Worm (Caenorhabditis elegans) whole organism, L4 larva: ENCODE data around the gene srh-199.
A peak's percentile ranks its signal among the peaks of the same experiment; 100 is the strongest.

Source experiments
- F10B5.3 ChIP-seq: sonication (generic microtip); optimal IDR thresholded peaks from 2 replicates; lab custom pipeline; 2016; ENCODE audit warnings: mild to moderate bottlenecking, missing genetic modification characterization, missing compliant biosample characterization
- F49E8.2 ChIP-seq: sonication (generic microtip); optimal IDR thresholded peaks from 2 replicates; lab custom pipeline; 2016; ENCODE audit warnings: missing compliant biosample characterization, mild to moderate bottlenecking, missing genetic modification characterization, borderline replicate concordance
- R02D3.7 ChIP-seq: fragments of 150-350 bp; sonication (generic microtip); optimal IDR thresholded peaks from 3 replicates; lab custom pipeline; 2014; ENCODE audit warnings: missing biosample characterization, missing genetic modification characterization
- T26A8.4 ChIP-seq: fragments of 200-800 bp; sonication (Bioruptor generic); IDR thresholded peaks from 2 replicates; pipeline ENCODE4 v1.3.6; 2022; ENCODE audit warnings: missing genetic modification characterization, missing compliant biosample characterization
- Y105C5A.15 ChIP-seq: fragments of 200-800 bp; sonication (Bioruptor generic); IDR thresholded peaks from 2 replicates; pipeline ENCODE4 v1.3.6; 2022; ENCODE audit warnings: missing genetic modification characterization, missing compliant biosample characterization
- Y5F2A.4 ChIP-seq: fragments of 200-800 bp; sonication (Bioruptor generic); optimal IDR thresholded peaks from 2 replicates; lab custom pipeline; 2018; ENCODE audit warnings: mild to moderate bottlenecking, missing genetic modification characterization, missing compliant biosample characterization
- ZK337.2 ChIP-seq: fragments of 200-800 bp; sonication (Bioruptor generic); IDR thresholded peaks from 2 replicates; pipeline ENCODE4 v1.3.6; 2022; ENCODE audit warnings: missing genetic modification reagents, missing genetic modification characterization, missing compliant biosample characterization
- aha-1 ChIP-seq: fragments of 150-350 bp; peaks from one replicate; lab custom pipeline; 2014; ENCODE audit warnings: missing biosample characterization, missing genetic modification characterization
- attf-4 ChIP-seq: sonication (generic microtip); optimal IDR thresholded peaks from 3 replicates; lab custom pipeline; 2017; ENCODE audit warnings: missing biosample characterization, missing genetic modification characterization
- ceh-20 ChIP-seq: fragments of 200-800 bp; sonication (Bioruptor generic); IDR thresholded peaks from 2 replicates; pipeline ENCODE4 v1.3.6; 2022; ENCODE audit warnings: missing genetic modification reagents, missing genetic modification characterization, missing compliant biosample characterization
- ceh-28 ChIP-seq: fragments of 150-350 bp; optimal IDR thresholded peaks from 2 replicates; lab custom pipeline; 2014; ENCODE audit warnings: missing biosample characterization, missing genetic modification reagents, missing genetic modification characterization
- ceh-62 ChIP-seq: sonication (generic microtip); optimal IDR thresholded peaks from 2 replicates; lab custom pipeline; 2017; ENCODE audit warnings: missing biosample characterization, missing genetic modification characterization
- ctbp-1 ChIP-seq: fragments of 200-800 bp; sonication (Bioruptor generic); IDR thresholded peaks from 2 replicates; pipeline ENCODE4 v1.3.6; 2022; ENCODE audit warnings: missing genetic modification reagents, missing genetic modification characterization, missing compliant biosample characterization
- daf-16 ChIP-seq, 3 experiments: sonication (generic microtip); optimal IDR thresholded peaks; 2 replicates each; lab custom pipeline; 2016 to 2017; ENCODE audit warnings: missing genetic modification characterization in 3 of 3, missing genetic modification reagents in 3 of 3, mild to moderate bottlenecking in 2 of 3, missing compliant biosample characterization in 2 of 3, missing biosample characterization in 1 of 3, moderate library complexity in 1 of 3
- duxl-1 ChIP-seq: sonication (generic microtip); optimal IDR thresholded peaks from 2 replicates; lab custom pipeline; 2016; ENCODE audit warnings: mild to moderate bottlenecking, missing genetic modification characterization, moderate library complexity, missing compliant biosample characterization; ENCODE audit not compliant: poor library complexity
- dve-1 ChIP-seq: sonication (generic microtip); optimal IDR thresholded peaks from 2 replicates; lab custom pipeline; 2017; ENCODE audit warnings: antibody characterized with exemption, mild to moderate bottlenecking, missing genetic modification characterization, missing compliant biosample characterization; ENCODE audit not compliant: insufficient read depth
- hlh-30 ChIP-seq: sonication (generic microtip); optimal IDR thresholded peaks from 2 replicates; lab custom pipeline; 2017; ENCODE audit warnings: antibody characterized with exemption, mild to moderate bottlenecking, missing genetic modification characterization, missing compliant biosample characterization; ENCODE audit not compliant: insufficient read depth
- jun-1 ChIP-seq: fragments of 150-350 bp; optimal IDR thresholded peaks from 2 replicates; lab custom pipeline; 2014; ENCODE audit warnings: missing biosample characterization, missing genetic modification reagents, missing genetic modification characterization
- lsy-2 ChIP-seq, 2 experiments: fragments of 150-350 bp in 1 of 2; sonication (generic microtip) in 1 of 2; optimal IDR thresholded peaks; 2 replicates each; lab custom pipeline; 2014 to 2017; ENCODE audit warnings: missing biosample characterization in 2 of 2, missing genetic modification characterization in 2 of 2
- madf-5 ChIP-seq, 2 experiments: fragments of 200-800 bp; sonication (Bioruptor generic); IDR thresholded peaks; 2 replicates each; pipeline ENCODE4 v1.3.6; 2022; ENCODE audit warnings: missing compliant biosample characterization in 2 of 2, missing genetic modification characterization in 2 of 2
- madf-9 ChIP-seq: fragments of 200-800 bp; sonication (Bioruptor generic); conservative IDR thresholded peaks from 2 replicates; pipeline ENCODE4 v1.3.6; 2022; ENCODE audit warnings: missing genetic modification reagents, missing genetic modification characterization, missing compliant biosample characterization
- mdt-29 ChIP-seq: fragments of 200-800 bp; sonication (Bioruptor generic); IDR thresholded peaks from 2 replicates; pipeline ENCODE4 v1.3.6; 2022; ENCODE audit warnings: missing genetic modification reagents, missing genetic modification characterization, missing compliant biosample characterization
- mes-2 ChIP-seq: sonication (generic microtip); optimal IDR thresholded peaks from 2 replicates; lab custom pipeline; 2016; ENCODE audit warnings: missing genotype, mild to moderate bottlenecking, missing genetic modification characterization, missing compliant biosample characterization; ENCODE audit not compliant: poor library complexity, severe bottlenecking
- mxl-2 ChIP-seq: fragments of 200-800 bp; sonication (Bioruptor generic); conservative IDR thresholded peaks from 2 replicates; pipeline ENCODE4 v1.3.6; 2022; ENCODE audit warnings: missing genetic modification reagents, missing genetic modification characterization, missing compliant biosample characterization
- mxl-3 ChIP-seq: fragments of 200-800 bp; sonication (Bioruptor generic); optimal IDR thresholded peaks from 2 replicates; lab custom pipeline; 2018; ENCODE audit warnings: mild to moderate bottlenecking, missing genetic modification characterization, missing compliant biosample characterization
- nhr-10 ChIP-seq: fragments of 150-350 bp; optimal IDR thresholded peaks from 2 replicates; lab custom pipeline; 2014; ENCODE audit warnings: missing biosample characterization, missing genetic modification characterization
- nhr-111 ChIP-seq: fragments of 200-800 bp; sonication (Bioruptor generic); optimal IDR thresholded peaks from 2 replicates; lab custom pipeline; 2018; ENCODE audit warnings: mild to moderate bottlenecking, missing genetic modification characterization, missing compliant biosample characterization
- nhr-28 ChIP-seq: fragments of 150-350 bp; optimal IDR thresholded peaks from 2 replicates; lab custom pipeline; 2014; ENCODE audit warnings: missing biosample characterization, missing genetic modification characterization
- nhr-41 ChIP-seq: fragments of 200-800 bp; sonication (Bioruptor generic); IDR thresholded peaks from 2 replicates; pipeline ENCODE4 v1.3.6; 2022; ENCODE audit warnings: missing genetic modification reagents, missing genetic modification characterization, missing compliant biosample characterization
- nhr-48 ChIP-seq: sonication (generic microtip); optimal IDR thresholded peaks from 2 replicates; lab custom pipeline; 2016; ENCODE audit warnings: mild to moderate bottlenecking, missing genetic modification characterization, missing compliant biosample characterization
- pqm-1 ChIP-seq: sonication (generic microtip); optimal IDR thresholded peaks from 2 replicates; lab custom pipeline; 2017; ENCODE audit warnings: missing biosample characterization, missing genetic modification characterization
- sdz-12 ChIP-seq: fragments of 200-800 bp; sonication (Bioruptor generic); optimal IDR thresholded peaks from 2 replicates; lab custom pipeline; 2018; ENCODE audit warnings: mild to moderate bottlenecking, missing genetic modification characterization, missing compliant biosample characterization
- skn-1 ChIP-seq: fragments of 150-350 bp; optimal IDR thresholded peaks from 2 replicates; lab custom pipeline; 2014; ENCODE audit warnings: missing biosample characterization, missing genetic modification characterization
- unc-62 ChIP-seq, 3 experiments: fragments of 150-350 bp in 1 of 3; sonication (generic microtip); optimal IDR thresholded peaks in 2 of 3; peaks in 1 of 3; 1 replicate in 1 of 3; 2 replicates in 2 of 3; lab custom pipeline; 2014 to 2017; ENCODE audit warnings: missing biosample characterization in 3 of 3, missing genetic modification characterization in 3 of 3, missing genetic modification reagents in 3 of 3, missing genotype in 1 of 3
- zfp-2 ChIP-seq: sonication (generic microtip); optimal IDR thresholded peaks from 2 replicates; lab custom pipeline; 2016; ENCODE audit warnings: mild to moderate bottlenecking, missing genetic modification characterization, missing compliant biosample characterization

Gene srh-199

DNA sequence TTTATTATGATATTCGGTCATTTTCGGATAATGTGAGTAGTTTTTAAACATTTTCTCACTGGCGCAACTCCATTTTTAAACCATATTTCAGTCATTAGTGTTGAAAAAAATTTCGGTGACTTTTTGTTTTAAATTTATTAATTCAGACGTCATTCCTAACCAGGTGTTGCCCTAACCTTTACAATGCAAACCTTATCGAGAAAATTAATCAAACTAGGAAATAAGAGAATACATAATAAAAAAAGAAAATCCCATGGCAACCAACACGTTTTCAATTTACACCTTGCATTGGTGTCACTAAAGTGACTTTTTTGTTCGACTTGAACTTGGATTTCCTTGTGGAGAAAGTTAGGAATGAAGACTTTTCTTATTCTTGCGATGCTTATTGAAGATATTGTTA, 36.8 kb upstream of the srh-199 start, which contains the start of gene F36H9.2 (continued):
- no peak for TF ChIP-seq nhr-28 (tag; lab: Kevin White, UChicago)

DNA sequence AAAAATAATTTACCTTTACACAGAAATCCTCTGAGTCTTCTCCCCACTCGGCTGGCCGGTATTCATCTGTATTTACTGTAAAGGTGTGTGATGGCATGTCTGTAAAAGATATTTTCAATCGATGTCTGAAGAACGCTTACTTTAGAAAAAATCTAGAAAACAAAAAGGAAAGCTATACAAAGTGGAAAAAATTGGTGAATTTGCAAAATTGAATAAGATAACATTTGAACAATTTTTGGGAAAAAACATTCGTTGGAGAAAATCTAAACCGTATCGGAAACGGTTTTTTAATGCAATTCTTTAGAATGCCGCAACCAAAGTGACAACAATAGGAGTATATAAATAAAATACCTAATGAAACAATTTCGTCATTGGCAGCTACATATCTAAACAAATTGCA, 30.6 kb upstream of the srh-199 start, which contains the start of gene F36H9.5:
Gene F36H9.5 (minus strand): TSS at position 101 of the 400 bp plus-strand sequence.
- no peak for TF ChIP-seq nhr-48 (tag; lab: Kevin White, UChicago)
- TF ChIP-seq pqm-1 = no peak
- TF ChIP-seq skn-1 (tag; lab: Kevin White, UChicago) = no peak
- TF ChIP-seq zfp-2 = no peak
- TF ChIP-seq ceh-62 (tag; lab: Kevin White, UChicago) = no peak
- TF ChIP-seq unc-62 (GFP tag; optimal IDR thresholded peaks at IDR 0.05 in 1 of 2; lab: Kevin White, UChicago) = no peak
- no peak for TF ChIP-seq unc-62 (tag; optimal IDR thresholded peaks at IDR 0.05; lab: Kevin White, UChicago)

DNA sequence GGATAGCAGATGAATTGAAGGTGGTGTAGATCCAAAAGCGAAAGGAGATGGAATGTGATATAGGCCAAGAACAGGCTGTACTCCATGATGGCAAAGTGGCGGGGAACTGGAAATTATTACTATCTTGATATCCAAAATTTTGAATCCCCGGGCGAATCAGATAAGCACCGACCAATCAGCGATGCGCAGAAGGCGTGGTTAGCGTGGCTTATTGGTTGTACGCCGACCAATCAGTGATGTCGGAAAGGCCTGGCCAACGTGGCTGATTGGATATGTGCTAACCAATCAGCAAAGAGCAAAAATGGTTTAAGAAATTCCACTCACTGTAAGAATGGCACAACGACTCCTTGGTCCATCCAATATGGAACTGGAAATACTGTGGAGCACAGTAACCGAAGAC, 28.6 kb upstream of the srh-199 start:
- TF ChIP-seq Y5F2A.4 (GFP tag; lab: Kevin White, UChicago) (no peak), pqm-1 (no peak), daf-16 (GFP tag; optimal IDR thresholded peaks at IDR 0.05; lab: Kevin White, UChicago) (no peak), daf-16 (tag; optimal IDR thresholded peaks at IDR 0.05; lab: Kevin White, UChicago) (no peak), unc-62 (GFP tag; optimal IDR thresholded peaks at IDR 0.05 in 1 of 2; lab: Kevin White, UChicago) (peak in 1 of 2 experiments; percentile 71), unc-62 (tag; optimal IDR thresholded peaks at IDR 0.05; lab: Kevin White, UChicago) (no peak)

DNA sequence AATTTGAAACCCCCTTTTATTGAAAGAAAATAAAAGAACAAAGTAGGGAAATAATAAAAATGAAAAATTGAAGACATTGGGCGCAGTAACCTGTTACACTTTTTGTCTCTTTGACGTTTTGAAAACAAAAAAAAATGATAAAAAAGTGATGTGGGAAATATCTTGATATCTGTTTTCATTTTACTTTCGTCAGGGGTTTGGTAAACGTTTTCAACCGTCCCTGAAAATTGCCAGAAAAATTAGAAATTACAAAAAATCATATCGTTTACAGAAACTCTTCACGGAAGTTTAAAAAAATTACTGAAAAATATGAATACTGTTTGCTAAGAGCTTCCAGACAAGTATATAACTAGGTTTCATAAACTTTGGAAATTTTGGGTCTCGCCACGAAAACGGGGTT, 27.8 kb upstream of the srh-199 start, which contains the start of gene F36H9.4:
Gene F36H9.4 (minus strand): TSS at position 101 of the 400 bp plus-strand sequence.
- TF ChIP-seq nhr-111 (no peak), R02D3.7 (tag; lab: Kevin White, UChicago) (no peak)

DNA sequence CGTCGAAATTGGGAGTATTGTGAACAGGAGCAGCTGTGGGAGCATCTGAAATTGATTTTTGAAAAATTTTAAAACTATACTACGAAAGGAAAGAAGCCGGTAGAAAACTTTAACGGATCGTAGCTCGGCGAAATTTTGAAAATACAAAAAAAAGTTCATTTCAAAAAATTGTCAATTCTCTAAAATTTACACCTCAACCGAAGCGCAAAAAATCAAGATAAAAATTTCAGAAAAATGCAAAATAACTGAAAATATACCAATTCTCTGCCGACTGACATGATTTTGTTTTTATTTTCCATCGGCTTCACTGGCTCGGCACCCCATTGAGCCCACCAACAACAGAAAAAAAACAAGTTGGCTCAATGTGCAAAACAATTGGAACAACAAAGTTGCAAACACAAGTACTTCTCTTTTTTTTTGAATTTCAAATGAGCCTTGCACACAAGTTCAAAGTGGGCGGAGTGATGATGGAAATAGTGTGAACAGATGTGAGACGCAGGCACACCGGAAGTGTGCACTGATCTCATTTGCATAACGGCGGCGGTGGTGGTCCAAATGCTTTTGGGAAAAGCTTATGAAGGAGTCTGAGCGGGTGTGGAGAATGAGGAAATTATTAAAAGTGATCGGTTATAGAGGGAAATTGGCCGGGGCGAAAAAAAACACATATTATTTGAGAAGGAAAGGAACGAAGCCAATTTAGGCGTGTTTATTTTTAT, 23.7 kb upstream of the srh-199 start, which contains the start of gene F36H9.7:
Gene F36H9.7 (minus strand): TSS at position 51 of the 716 bp plus-strand sequence.
- TF ChIP-seq nhr-111 (no peak), mdt-29 (GFP tag; lab: Robert Waterston, UW) (no peak), T26A8.4 (GFP tag; lab: Robert Waterston, UW) (no peak), mxl-3 (GFP tag; lab: Kevin White, UChicago) (no peak), Y105C5A.15 (GFP tag; lab: Robert Waterston, UW) (no peak), F10B5.3 (no peak), ZK337.2 (GFP tag; lab: Robert Waterston, UW) (no peak), nhr-10 (tag; lab: Kevin White, UChicago) (no peak), duxl-1 (tag; lab: Kevin White, UChicago) (no peak), nhr-41 (GFP tag; lab: Robert Waterston, UW) (no peak), attf-4 (tag; lab: Kevin White, UChicago) (no peak), ctbp-1 (no peak), jun-1 (tag; lab: Kevin White, UChicago) (no peak), mxl-2 (no peak), ceh-20 (GFP tag; lab: Robert Waterston, UW) (no peak), mes-2 (tag; lab: Kevin White, UChicago) (no peak), F49E8.2 (tag; lab: Kevin White, UChicago) (no peak)

DNA sequence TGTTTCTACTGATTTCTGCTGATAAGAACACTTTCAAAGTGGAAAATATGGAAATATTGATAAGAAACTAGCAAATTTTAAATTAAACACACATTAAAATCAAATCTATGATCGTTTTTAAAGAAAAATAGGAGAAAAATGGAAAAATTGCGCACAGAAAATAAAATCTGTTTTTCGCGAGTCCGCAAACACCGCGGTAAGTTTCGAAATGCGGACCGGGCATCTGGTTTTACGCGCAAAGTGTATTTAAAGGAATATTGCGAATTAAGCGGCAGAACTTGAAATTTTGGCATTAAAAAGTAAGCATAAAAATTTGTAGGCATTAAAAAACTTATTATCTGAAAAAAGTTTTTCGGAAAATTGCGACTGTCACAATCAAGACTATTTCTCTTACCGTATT, 21.8 kb upstream of the srh-199 start:
- TF ChIP-seq madf-5 (GFP tag; IDR thresholded peaks at IDR 0.05; lab: Robert Waterston, UW) (no peak), sdz-12 (GFP tag; lab: Kevin White, UChicago) (no peak), T26A8.4 (GFP tag; lab: Robert Waterston, UW) (no peak), dve-1 (tag; lab: Kevin White, UChicago) (peak; percentile 3), nhr-111 (no peak), aha-1 (peak; percentile 39), ceh-28 (tag; lab: Kevin White, UChicago) (no peak), hlh-30 (tag; lab: Kevin White, UChicago) (peak; percentile 18), mes-2 (tag; lab: Kevin White, UChicago) (peak; percentile 18), madf-9 (GFP tag; lab: Robert Waterston, UW) (no peak), lsy-2 (tag; optimal IDR thresholded peaks at IDR 0.05; lab: Kevin White, UChicago) (peak in 1 of 2 experiments; percentile 14)
